Worm (Caenorhabditis elegans): Measurements from ENCODE around the gene scl-23.
"Not testable (repeated sequence)": the region's sequence is repeated elsewhere in the genome, so short reads cannot be mapped to it uniquely, and the experiment has no call there.

scl-23 gene

ce11 chrIV:125881-126781 lies 36.2 kb upstream of the scl-23 start, which contains the start of the genes grld-1 and cox-6C (continued):
- TF ChIP-seq xbp-1 (tag; optimal IDR thresholded peaks at IDR 0.05) (peak; percentile 69), unc-62 (GFP tag; optimal IDR thresholded peaks at IDR 0.05) (no peak), grh-1 (GFP tag; IDR thresholded peaks at IDR 0.05) (no peak), zag-1 (tag; optimal IDR thresholded peaks at IDR 0.05) (no peak), aha-1 (tag; optimal IDR thresholded peaks at IDR 0.05) (no peak), nhr-28 (tag; optimal IDR thresholded peaks at IDR 0.05) (no peak)

- no peak for TF ChIP-seq zag-1 (tag; optimal IDR thresholded peaks at IDR 0.05)
- TF ChIP-seq xbp-1 (tag; optimal IDR thresholded peaks at IDR 0.05): no peak
- TF ChIP-seq pax-3 (tag; optimal IDR thresholded peaks at IDR 0.05): no peak
- TF ChIP-seq lin-14 (GFP tag; optimal IDR thresholded peaks at IDR 0.05): no peak
- TF ChIP-seq jun-1 (tag; optimal IDR thresholded peaks at IDR 0.05): no peak
Measured at ce11 chrIV:121607-122006, 31.7 kb upstream of the scl-23 start, which contains the start of gene tut-1. tut-1 (minus strand) TSS chrIV:121707.

DNA sequence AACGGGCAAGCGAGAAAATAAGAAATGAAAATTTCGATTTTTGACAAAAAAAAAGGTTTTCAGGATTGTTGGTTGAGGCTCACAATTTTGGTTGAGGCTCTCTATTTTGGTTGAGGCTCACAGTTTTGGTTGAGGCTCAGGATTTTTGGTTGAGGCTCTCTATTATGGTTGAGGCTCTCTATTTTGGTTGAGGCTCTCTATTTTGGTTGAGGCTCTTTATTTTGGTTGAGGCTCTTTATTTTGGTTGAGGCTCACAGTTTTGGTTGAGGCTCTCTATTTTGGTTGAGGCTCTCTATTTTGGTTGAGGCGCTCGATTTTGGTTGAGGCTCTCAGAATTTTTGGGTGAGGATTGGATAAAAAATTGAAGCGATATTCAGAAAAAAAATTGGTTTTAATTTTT lies 29.9 kb upstream of the scl-23 start:
- TF ChIP-seq blmp-1 (tag; optimal IDR thresholded peaks at IDR 0.05) (no peak), lin-15B (tag; optimal IDR thresholded peaks at IDR 0.05) (no peak), rnt-1 (tag; optimal IDR thresholded peaks at IDR 0.05) (no peak), nhr-20 (tag; optimal IDR thresholded peaks at IDR 0.05) (no peak), hpl-2 (GFP tag; optimal IDR thresholded peaks at IDR 0.05) (no peak), nhr-47 (tag; optimal IDR thresholded peaks at IDR 0.05) (no peak)

DNA sequence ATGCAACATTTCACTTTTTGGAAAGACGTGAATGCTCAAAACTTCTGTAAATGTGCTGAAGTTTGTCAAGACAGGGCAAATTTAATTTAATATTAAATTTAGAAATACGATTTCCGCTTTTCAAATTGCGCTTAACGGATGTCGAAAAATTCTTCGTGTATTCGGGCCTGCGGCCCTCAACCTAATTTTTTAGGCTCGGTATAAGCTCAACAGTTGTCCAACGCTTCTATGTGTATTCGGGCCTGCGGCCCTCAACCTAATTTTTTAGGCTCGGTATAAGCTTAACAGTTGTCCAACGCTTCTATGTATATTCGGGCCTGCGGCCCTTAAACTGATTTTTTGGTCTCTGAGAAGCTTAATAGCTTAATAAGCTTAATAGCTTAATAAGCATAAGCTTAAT lies 28.9 kb upstream of the scl-23 start:
- TF ChIP-seq vab-15 (tag; optimal IDR thresholded peaks at IDR 0.05) (no peak), unc-98 (GFP tag; IDR thresholded peaks at IDR 0.05) (no peak), ceh-90 (tag; optimal IDR thresholded peaks at IDR 0.05) (no peak), mef-2 (tag; optimal IDR thresholded peaks at IDR 0.05) (no peak), lin-14 (GFP tag; optimal IDR thresholded peaks at IDR 0.05) (no peak), hpl-2 (GFP tag; optimal IDR thresholded peaks at IDR 0.05) (no peak), Y116A8C.19 (tag; optimal IDR thresholded peaks at IDR 0.05; ENCODE audit: borderline replicate concordance) (no peak), sox-4 (tag; optimal IDR thresholded peaks at IDR 0.05) (no peak), fkh-4 (tag; optimal IDR thresholded peaks at IDR 0.05; ENCODE audit: borderline replicate concordance) (no peak), ets-5 (GFP tag; IDR thresholded peaks at IDR 0.05) (no peak), C04F5.9 (tag; optimal IDR thresholded peaks at IDR 0.05) (no peak), tlp-1 (tag; optimal IDR thresholded peaks at IDR 0.05) (no peak), C16A3.4 (tag; optimal IDR thresholded peaks at IDR 0.05) (no peak), lsy-2 (tag; optimal IDR thresholded peaks at IDR 0.05) (no peak), aly-2 (tag; optimal IDR thresholded peaks at IDR 0.05) (no peak), unc-86 (tag; optimal IDR thresholded peaks at IDR 0.05) (no peak), nhr-12 (tag; optimal IDR thresholded peaks at IDR 0.05) (no peak), nhr-84 (tag; optimal IDR thresholded peaks at IDR 0.05) (no peak)

DNA sequence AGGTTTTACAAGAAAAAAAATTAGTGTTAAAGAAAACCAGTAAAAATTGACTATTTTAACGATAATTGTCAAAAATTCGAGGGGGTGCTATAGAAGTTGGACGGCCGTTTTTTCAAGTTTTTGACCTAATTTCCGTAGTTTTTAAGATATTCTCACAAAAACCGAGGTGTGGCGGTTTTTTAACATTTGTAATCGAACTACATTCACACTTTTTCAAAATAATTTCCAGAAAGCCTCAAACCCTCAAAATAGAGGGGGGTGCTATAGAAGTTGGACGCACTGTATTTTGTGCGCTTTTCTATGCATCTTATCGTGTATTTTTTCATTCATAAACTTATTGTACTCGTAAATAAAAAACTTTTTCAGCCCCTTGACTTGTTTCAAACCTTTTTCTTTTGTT lies 21.5 kb upstream of the scl-23 start, which contains the start of gene F29C4.4:
F29C4.4 (plus strand) TSS at position 301 of the 400 bp plus-strand sequence.
- not testable (repeated sequence) for TF ChIP-seq mep-1 (tag; optimal IDR thresholded peaks at IDR 0.05); alr-1 (tag; optimal IDR thresholded peaks at IDR 0.05; ENCODE audit: borderline replicate concordance); mdl-1 (tag; optimal IDR thresholded peaks at IDR 0.05)
